Fruit fly (Drosophila melanogaster): Measurements from ENCODE around the gene SWIP.

The SWIP gene

dm6 chrX:16323063-16323462, 9.6 kb downstream of the SWIP start, which contains the start of the genes CG9917 and CG32579 (continued):
- TF ChIP-seq bab2 (GFP tag; optimal IDR thresholded peaks at IDR 0.05) (no peak), CG2116 (GFP tag; optimal IDR thresholded peaks at IDR 0.05) (peak; percentile 96), Drgx (GFP tag; IDR thresholded peaks at IDR 0.05) (no peak), CG17361 (GFP tag; IDR thresholded peaks at IDR 0.05) (no peak), Oaz (GFP tag; IDR thresholded peaks at IDR 0.05) (no peak), HLHmδ (GFP tag; optimal IDR thresholded peaks at IDR 0.05) (no peak), Hr3 (GFP tag; optimal IDR thresholded peaks at IDR 0.05) (no peak), CG15073 (GFP tag; optimal IDR thresholded peaks at IDR 0.05) (no peak), tna (GFP tag; IDR thresholded peaks at IDR 0.05; ENCODE audit: partially characterized antibody) (peak; percentile 60; the same call in 1 of the 2 replicates), B-H2 (GFP tag; optimal IDR thresholded peaks at IDR 0.05) (peak; percentile 7), Opbp (GFP tag; IDR thresholded peaks at IDR 0.05; ENCODE audit: partially characterized antibody) (peak; percentile 89; the same call in 2 of the 3 replicates), Jarid2 (GFP tag; optimal IDR thresholded peaks at IDR 0.05) (no peak), unc-4 (GFP tag; IDR thresholded peaks at IDR 0.05; ENCODE audit: partially characterized antibody) (peak; percentile 78), CG4730 (GFP tag; IDR thresholded peaks at IDR 0.05) (no peak), Dbx (GFP tag; IDR thresholded peaks at IDR 0.05) (no peak), CG16815 (GFP tag; optimal IDR thresholded peaks at IDR 0.05) (no peak), CG7372 (GFP tag; IDR thresholded peaks at IDR 0.05) (no peak), sens-2 (GFP tag; IDR thresholded peaks at IDR 0.05) (no peak), dan (GFP tag; IDR thresholded peaks at IDR 0.05) (no peak), Sry-δ (GFP tag; optimal IDR thresholded peaks at IDR 0.05) (peak; percentile 93), dmrt99B (tag; optimal IDR thresholded peaks at IDR 0.05) (no peak), Hey (tag; optimal IDR thresholded peaks at IDR 0.05) (no peak), Trl (optimal IDR thresholded peaks at IDR 0.05) (no peak), Trl (GFP tag; optimal IDR thresholded peaks at IDR 0.05) (no peak), CG17328 (GFP tag; IDR thresholded peaks at IDR 0.05) (peak; percentile 31; the same call in 1 of the 2 replicates), sim (GFP tag; IDR thresholded peaks at IDR 0.05) (no peak), Pdp1 (GFP tag; optimal IDR thresholded peaks at IDR 0.05) (peak in 1 of 2 experiments; percentile 6), dysf (GFP tag; IDR thresholded peaks at IDR 0.05) (no peak), CG8924 (tag; optimal IDR thresholded peaks at IDR 0.05) (no peak), mld (GFP tag; IDR thresholded peaks at IDR 0.05; ENCODE audit: partially characterized antibody) (peak; percentile 71; the same call in 2 of the 3 replicates), CG2678 (tag; optimal IDR thresholded peaks at IDR 0.05) (no peak), CG13894 (tag; optimal IDR thresholded peaks at IDR 0.05) (peak; percentile 37), CG7271 (tag; optimal IDR thresholded peaks at IDR 0.05) (no peak), CG14860 (GFP tag; IDR thresholded peaks at IDR 0.05; ENCODE audit: partially characterized antibody) (peak; percentile 68; the same call in 2 of the 3 replicates), Aef1 (GFP tag; IDR thresholded peaks at IDR 0.05) (no peak), Atf-2 (GFP tag; optimal IDR thresholded peaks at IDR 0.05) (no peak), Bgb (GFP tag; IDR thresholded peaks at IDR 0.05; ENCODE audit: partially characterized antibody) (peak; percentile 90), pzg (GFP tag; optimal IDR thresholded peaks at IDR 0.05) (peak; percentile 67), bcd (GFP tag; optimal IDR thresholded peaks at IDR 0.05) (no peak), ato (GFP tag; IDR thresholded peaks at IDR 0.05; ENCODE audit: partially characterized antibody) (peak; percentile 81), CG7928 (GFP tag; optimal IDR thresholded peaks at IDR 0.05) (no peak), E2f2 (GFP tag; IDR thresholded peaks at IDR 0.05) (peak; percentile 66), Lim3 (GFP tag; IDR thresholded peaks at IDR 0.05) (no peak), pb (GFP tag; optimal IDR thresholded peaks at IDR 0.05) (no peak), dati (GFP tag; IDR thresholded peaks at IDR 0.05) (no peak), CG6689 (GFP tag; IDR thresholded peaks at IDR 0.05) (no peak), CG3065 (GFP tag; optimal IDR thresholded peaks at IDR 0.05) (no peak), Camta (GFP tag; optimal IDR thresholded peaks at IDR 0.05) (no peak), Dp (GFP tag; optimal IDR thresholded peaks at IDR 0.05) (peak; percentile 62), CG10959 (GFP tag; IDR thresholded peaks at IDR 0.05) (no peak), Med (GFP tag) (peak; percentile 28), CG11247 (GFP tag; IDR thresholded peaks at IDR 0.05) (no peak)
